Fruit fly (Drosophila melanogaster) whole organism, embryonic: ENCODE results near the gene CG17839.

Experiments used
- Aef1 ChIP-seq: fragments of 200-800 bp; sonication (Bioruptor generic); IDR thresholded peaks from 3 replicates; pipeline ENCODE4 v1.3.6; 2022; ENCODE audit warnings: missing biosample characterization, missing genetic modification characterization
- CG1024 ChIP-seq: fragments of 200-800 bp; sonication (Bioruptor generic); IDR thresholded peaks from 2 replicates; pipeline ENCODE4 v1.3.6; 2022; ENCODE audit warnings: missing biosample characterization, missing genetic modification characterization
- CG10366 ChIP-seq: fragments of 200-800 bp; sonication (Bioruptor generic); IDR thresholded peaks from 2 replicates; pipeline ENCODE4 v1.3.6; 2022; ENCODE audit warnings: missing biosample characterization, missing genetic modification characterization
- CG10979 ChIP-seq: fragments of 200-800 bp; sonication (Bioruptor generic); optimal IDR thresholded peaks from 2 replicates; lab custom pipeline; 2018; ENCODE audit warnings: missing biosample characterization, mild to moderate bottlenecking, missing genetic modification characterization, moderate library complexity
- CG11247 ChIP-seq: fragments of 200-800 bp; sonication (Bioruptor generic); IDR thresholded peaks from 2 replicates; pipeline ENCODE4 v1.3.6; 2022; ENCODE audit warnings: missing biosample characterization, missing genetic modification characterization
- CG15696 ChIP-seq: fragments of 200-800 bp; sonication (Bioruptor generic); optimal IDR thresholded peaks from 2 replicates; lab custom pipeline; 2019; ENCODE audit warnings: missing biosample characterization, mild to moderate bottlenecking, missing genetic modification characterization, moderate library complexity
- CG17568 ChIP-seq: fragments of 200-800 bp; sonication (Bioruptor generic); optimal IDR thresholded peaks from 2 replicates; lab custom pipeline; 2018; ENCODE audit warnings: missing biosample characterization, mild to moderate bottlenecking, missing genetic modification characterization, moderate library complexity
- CG17912 ChIP-seq: fragments of 200-800 bp; sonication (Bioruptor generic); optimal IDR thresholded peaks from 2 replicates; lab custom pipeline; 2018; ENCODE audit warnings: missing biosample characterization, mild to moderate bottlenecking, missing genetic modification characterization
- CG18599 ChIP-seq: fragments of 200-800 bp; sonication (Bioruptor generic); optimal IDR thresholded peaks from 3 replicates; lab custom pipeline; 2017; ENCODE audit warnings: missing biosample characterization, missing genetic modification characterization, mild to moderate bottlenecking, moderate library complexity, missing genetic modification reagents
- CG32532 ChIP-seq: fragments of 200-800 bp; sonication (Bioruptor generic); IDR thresholded peaks from 2 replicates; pipeline ENCODE4 v1.3.6; 2022; ENCODE audit warnings: missing biosample characterization, missing genetic modification characterization
- CG32767 ChIP-seq: fragments of 200-800 bp; sonication (Bioruptor generic); IDR thresholded peaks from 2 replicates; pipeline ENCODE4 v1.3.6; 2022; ENCODE audit warnings: missing biosample characterization, missing genetic modification characterization
- CG32772 ChIP-seq: fragments of 200-800 bp; sonication (Bioruptor generic); IDR thresholded peaks from 2 replicates; pipeline ENCODE4 v1.3.6; 2022; ENCODE audit warnings: missing biosample characterization, missing genetic modification characterization
- CG33557 ChIP-seq: fragments of 200-800 bp; sonication (Bioruptor generic); optimal IDR thresholded peaks from 2 replicates; lab custom pipeline; 2019; ENCODE audit warnings: missing biosample characterization, mild to moderate bottlenecking, missing genetic modification characterization, moderate library complexity
- CG4424 ChIP-seq: fragments of 200-800 bp; sonication (Bioruptor generic); optimal IDR thresholded peaks from 3 replicates; lab custom pipeline; 2016; ENCODE audit warnings: missing biosample characterization, missing genetic modification characterization
- CG7271 ChIP-seq: fragments of 200-800 bp; sonication (Bioruptor generic); optimal IDR thresholded peaks from 2 replicates; lab custom pipeline; 2018; ENCODE audit warnings: missing biosample characterization, mild to moderate bottlenecking, missing genetic modification characterization, moderate library complexity
- CG7556 ChIP-seq: fragments of 200-800 bp; sonication (Bioruptor generic); optimal IDR thresholded peaks from 2 replicates; lab custom pipeline; 2017; ENCODE audit warnings: missing biosample characterization, mild to moderate bottlenecking, missing genetic modification characterization
- CG9437 ChIP-seq: fragments of 200-800 bp; sonication (Bioruptor generic); optimal IDR thresholded peaks from 2 replicates; lab custom pipeline; 2018; ENCODE audit warnings: missing biosample characterization, mild to moderate bottlenecking, missing genetic modification characterization
- Dfd ChIP-seq, 2 experiments: fragments of >200 bp; optimal IDR thresholded peaks; 2 replicates each; lab custom pipeline; 2017; ENCODE audit warnings: missing biosample characterization in 2 of 2, missing genetic modification characterization in 2 of 2
- Ets65A ChIP-seq: fragments of 200-800 bp; sonication (Bioruptor generic); peaks from one replicate; lab custom pipeline; 2016; ENCODE audit warnings: missing biosample characterization, missing genetic modification characterization
- H2.0 ChIP-seq: fragments of 200-800 bp; sonication (Bioruptor generic); IDR thresholded peaks from 2 replicates; pipeline ENCODE4 v1.3.6; 2022; ENCODE audit warnings: missing biosample characterization, missing genetic modification characterization
- HLH4C ChIP-seq: fragments of 200-800 bp; sonication (Bioruptor generic); IDR thresholded peaks from 3 replicates; pipeline ENCODE4 v1.3.6; 2022; ENCODE audit warnings: missing biosample characterization, missing genetic modification characterization; ENCODE audit not compliant: partially characterized antibody
- Hmr ChIP-seq: fragments of 200-800 bp; sonication (Bioruptor generic); optimal IDR thresholded peaks from 3 replicates; lab custom pipeline; 2017; ENCODE audit warnings: mild to moderate bottlenecking, missing biosample characterization, missing genetic modification reagents, missing genetic modification characterization
- Hsf ChIP-seq: fragments of 200-800 bp; sonication (Bioruptor generic); optimal IDR thresholded peaks from 3 replicates; lab custom pipeline; 2016; ENCODE audit warnings: missing biosample characterization, missing genetic modification characterization
- Lpt ChIP-seq: fragments of >200 bp; optimal IDR thresholded peaks from 2 replicates; lab custom pipeline; 2018; ENCODE audit warnings: missing biosample characterization, missing genetic modification characterization
- MTF-1 ChIP-seq: fragments of 200-800 bp; sonication (Bioruptor generic); optimal IDR thresholded peaks from 2 replicates; lab custom pipeline; 2018; ENCODE audit warnings: missing biosample characterization, mild to moderate bottlenecking, missing genetic modification characterization, borderline replicate concordance
- NC2α ChIP-seq: fragments of 200-800 bp; sonication (Bioruptor generic); optimal IDR thresholded peaks from 2 replicates; lab custom pipeline; 2016; ENCODE audit warnings: missing biosample characterization, missing genetic modification characterization
- Nf-YA ChIP-seq: fragments of 200-800 bp; sonication (Bioruptor generic); IDR thresholded peaks from 2 replicates; pipeline ENCODE4 v1.3.6; 2022; ENCODE audit warnings: missing biosample characterization, missing genetic modification characterization
- Oaz ChIP-seq: fragments of 200-800 bp; sonication (Bioruptor generic); IDR thresholded peaks from 2 replicates; pipeline ENCODE4 v1.3.6; 2022; ENCODE audit warnings: missing biosample characterization, missing genetic modification characterization
- Rfx ChIP-seq: fragments of 200-800 bp; sonication (Bioruptor generic); IDR thresholded peaks from 2 replicates; pipeline ENCODE4 v1.3.6; 2022; ENCODE audit warnings: missing biosample characterization, missing genetic modification characterization
- Sox100B ChIP-seq: fragments of 200-800 bp; sonication (Bioruptor generic); optimal IDR thresholded peaks from 3 replicates; lab custom pipeline; 2018; ENCODE audit warnings: missing biosample characterization, mild to moderate bottlenecking, missing genetic modification characterization
- bbx ChIP-seq: fragments of 200-800 bp; sonication (Bioruptor generic); IDR thresholded peaks from 2 replicates; pipeline ENCODE4 v1.3.6; 2022; ENCODE audit warnings: missing biosample characterization, missing genetic modification characterization; ENCODE audit not compliant: partially characterized antibody
- cwo ChIP-seq: fragments of 200-800 bp; sonication (Bioruptor generic); optimal IDR thresholded peaks from 3 replicates; lab custom pipeline; 2017; ENCODE audit warnings: missing biosample characterization, missing genetic modification characterization, mild to moderate bottlenecking, moderate library complexity, missing genetic modification reagents
- da ChIP-seq: fragments of 200-800 bp; sonication (Bioruptor generic); optimal IDR thresholded peaks from 2 replicates; lab custom pipeline; 2016; ENCODE audit warnings: missing biosample characterization, missing genetic modification characterization
- disco-r ChIP-seq: fragments of 200-800 bp; sonication (Bioruptor generic); optimal IDR thresholded peaks from 2 replicates; lab custom pipeline; 2016; ENCODE audit warnings: missing biosample characterization, missing genetic modification characterization
- ewg ChIP-seq: fragments of 200-800 bp; sonication (Bioruptor generic); optimal IDR thresholded peaks from 3 replicates; lab custom pipeline; 2017; ENCODE audit warnings: mild to moderate bottlenecking, missing biosample characterization, missing genetic modification reagents, missing genetic modification characterization
- exex ChIP-seq: fragments of 200-800 bp; sonication (Bioruptor generic); optimal IDR thresholded peaks from 4 replicates; lab custom pipeline; 2018; ENCODE audit warnings: missing biosample characterization, mild to moderate bottlenecking, missing genetic modification characterization, moderate library complexity
- fd3F ChIP-seq: fragments of 200-800 bp; sonication (Bioruptor generic); optimal IDR thresholded peaks from 2 replicates; lab custom pipeline; 2018; ENCODE audit warnings: missing biosample characterization, mild to moderate bottlenecking, missing genetic modification characterization, moderate library complexity
- fd96Cb ChIP-seq: fragments of 200-800 bp; sonication (Bioruptor generic); optimal IDR thresholded peaks from 2 replicates; lab custom pipeline; 2018; ENCODE audit warnings: missing biosample characterization, mild to moderate bottlenecking, missing genetic modification characterization, moderate library complexity
- gem ChIP-seq: fragments of 200-800 bp; sonication (Bioruptor generic); optimal IDR thresholded peaks from 2 replicates; lab custom pipeline; 2019; ENCODE audit warnings: missing biosample characterization, mild to moderate bottlenecking, missing genetic modification characterization, moderate library complexity
- org-1 ChIP-seq: fragments of 200-800 bp; sonication (Bioruptor generic); optimal IDR thresholded peaks from 2 replicates; lab custom pipeline; 2017; ENCODE audit warnings: missing biosample characterization, missing genetic modification characterization
- pb ChIP-seq: fragments of 200-800 bp; sonication (Bioruptor generic); optimal IDR thresholded peaks from 3 replicates; lab custom pipeline; 2016; ENCODE audit warnings: missing biosample characterization, missing genetic modification characterization
- phol ChIP-seq: fragments of 200-800 bp; sonication (Bioruptor generic); optimal IDR thresholded peaks from 3 replicates; lab custom pipeline; 2018; ENCODE audit warnings: missing biosample characterization, mild to moderate bottlenecking, missing genetic modification characterization, moderate library complexity
- seq ChIP-seq: fragments of 200-800 bp; sonication (Bioruptor generic); IDR thresholded peaks from 2 replicates; pipeline ENCODE4 v1.3.6; 2022; ENCODE audit warnings: missing biosample characterization, missing genetic modification characterization
- slbo ChIP-seq: fragments of 200-800 bp; sonication (Bioruptor generic); IDR thresholded peaks from 2 replicates; pipeline ENCODE4 v1.3.6; 2022; ENCODE audit warnings: missing biosample characterization, missing genetic modification characterization
- trem ChIP-seq: fragments of 200-800 bp; optimal IDR thresholded peaks from 3 replicates; lab custom pipeline; 2019; ENCODE audit warnings: missing biosample characterization, mild to moderate bottlenecking, missing genetic modification characterization, moderate library complexity
- ttk ChIP-seq: fragments of 200-800 bp; sonication (Bioruptor generic); IDR thresholded peaks from 2 replicates; pipeline ENCODE4 v2.1.2; 2022; ENCODE audit warnings: missing biosample characterization, missing genetic modification characterization
- twi ChIP-seq: fragments of 200-800 bp; optimal IDR thresholded peaks from 2 replicates; lab custom pipeline; 2019; ENCODE audit warnings: missing biosample characterization, mild to moderate bottlenecking, missing genetic modification characterization, moderate library complexity
- usp ChIP-seq: fragments of >200 bp; optimal IDR thresholded peaks from 2 replicates; lab custom pipeline; 2017; ENCODE audit warnings: missing biosample characterization, missing genetic modification characterization

The CG17839 gene

DNA sequence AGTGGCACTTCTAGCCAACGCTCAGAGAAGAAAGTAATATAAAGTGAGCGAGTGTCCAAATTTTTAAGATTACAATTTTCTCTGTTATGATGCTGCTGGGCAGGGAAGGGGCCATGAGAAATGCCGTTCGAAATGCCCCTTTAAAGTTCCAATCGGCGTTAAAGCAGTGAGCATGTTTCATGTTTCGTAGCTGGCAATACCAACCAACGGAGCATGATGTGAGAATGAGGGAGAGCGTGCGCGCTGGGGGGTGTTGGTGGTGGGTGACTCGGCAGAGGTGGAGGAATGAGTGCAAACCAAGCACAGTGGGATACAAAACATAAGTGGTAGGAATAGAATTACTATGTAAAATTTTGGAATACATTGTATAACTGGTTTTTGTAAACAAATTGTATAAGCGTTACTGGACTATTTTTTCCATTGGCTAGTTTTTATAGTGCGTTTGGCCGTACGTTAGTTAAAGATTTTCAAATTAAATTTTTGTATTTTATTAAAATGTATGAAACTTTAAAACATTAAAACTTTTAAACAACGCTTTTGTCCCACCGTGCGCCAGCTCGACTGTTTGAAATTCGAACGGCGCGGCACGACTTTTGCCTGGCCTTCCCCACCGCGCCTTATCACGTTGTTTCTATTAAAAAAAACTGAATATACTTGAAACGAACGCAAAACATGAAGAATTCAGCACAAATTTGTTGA, 45.7 kb upstream of the CG17839 start (continued):
- peak; percentile 100 for TF ChIP-seq org-1 (GFP tag; lab: Kevin White, UChicago)
- peak; percentile 99 for TF ChIP-seq H2.0 (GFP tag; lab: Robert Waterston, UW)
- peak; percentile 25; the same call in 1 of the 2 replicates for TF ChIP-seq bbx
- peak; percentile 100 for TF ChIP-seq slbo (GFP tag; lab: Robert Waterston, UW)
- no peak for TF ChIP-seq Lpt (GFP tag; lab: Kevin White, UChicago)
- no peak for TF ChIP-seq usp
- peak; percentile 99 for TF ChIP-seq CG17568 (GFP tag; lab: Kevin White, UChicago)
- peak; percentile 100 for TF ChIP-seq Sox100B (GFP tag; lab: Kevin White, UChicago)
- TF ChIP-seq phol (tag; lab: Kevin White, UChicago): peak; percentile 100
- TF ChIP-seq trem (tag; lab: Kevin White, UChicago): peak; percentile 98
- peak; percentile 100 for TF ChIP-seq fd3F (GFP tag; lab: Kevin White, UChicago)
- TF ChIP-seq CG15696 (tag; lab: Kevin White, UChicago): peak; percentile 100
- peak; percentile 98 for TF ChIP-seq CG17912 (GFP tag; lab: Kevin White, UChicago)
- peak; percentile 100 for TF ChIP-seq CG10979 (tag; lab: Kevin White, UChicago)
- TF ChIP-seq exex (tag; lab: Kevin White, UChicago): peak; percentile 99
- peak; percentile 99 for TF ChIP-seq disco-r (GFP tag; lab: Kevin White, UChicago)
- peak; percentile 99 for TF ChIP-seq Oaz
- peak; percentile 100 for TF ChIP-seq Hmr
- no peak for TF ChIP-seq HLH4C (GFP tag; lab: Robert Waterston, UW)
- TF ChIP-seq CG4424 (GFP tag; lab: Kevin White, UChicago): peak; percentile 100
- TF ChIP-seq CG1024 (GFP tag; lab: Robert Waterston, UW): peak; percentile 92
- TF ChIP-seq Rfx: peak; percentile 100
- TF ChIP-seq MTF-1 (GFP tag; lab: Kevin White, UChicago): peak; percentile 98
- TF ChIP-seq twi (tag; lab: Kevin White, UChicago): peak; percentile 99
- TF ChIP-seq, all 482 proteins: peak for 463

dm6 chr3L:14759984-14760626, 44.8 kb upstream of the CG17839 start:
- peak; percentile 29 for TF ChIP-seq ewg
- 0 out of 3 replicates have a peak, but pooled peaks have one; percentile 34 for TF ChIP-seq Aef1
- peak; percentile 66 for TF ChIP-seq CG18599 (GFP tag; lab: Kevin White, UChicago)
- peak; percentile 22 for TF ChIP-seq CG15696 (tag; lab: Kevin White, UChicago)
- peak; percentile 44; the same call in 1 of the 2 replicates for TF ChIP-seq ttk (GFP tag; lab: Robert Waterston, UW)
- peak; percentile 96 for TF ChIP-seq Ets65A (GFP tag; lab: Kevin White, UChicago)
- peak; percentile 75 for TF ChIP-seq Hsf
- no peak for TF ChIP-seq CG33557 (GFP tag; lab: Kevin White, UChicago)
- peak; percentile 44 for TF ChIP-seq CG9437 (GFP tag; lab: Kevin White, UChicago)
- no peak for TF ChIP-seq CG32767 (GFP tag; lab: Robert Waterston, UW)
- TF ChIP-seq CG32532: peak; percentile 66; the same call in 1 of the 2 replicates
- peak; percentile 47 for TF ChIP-seq CG7556 (GFP tag; lab: Kevin White, UChicago)
- TF ChIP-seq cwo: peak; percentile 36
- TF ChIP-seq da (GFP tag; lab: Kevin White, UChicago): no peak
- no peak for TF ChIP-seq NC2α (GFP tag; lab: Kevin White, UChicago)
- TF ChIP-seq CG11247 (GFP tag; lab: Robert Waterston, UW): no peak
- peak; percentile 88 for TF ChIP-seq gem (tag; lab: Kevin White, UChicago)
- TF ChIP-seq Nf-YA (GFP tag; lab: Robert Waterston, UW): no peak
- TF ChIP-seq seq (GFP tag; lab: Robert Waterston, UW): no peak
- TF ChIP-seq CG10366 (GFP tag; lab: Robert Waterston, UW): peak; percentile 69
- peak; percentile 71 for TF ChIP-seq fd96Cb (tag; lab: Kevin White, UChicago)
- TF ChIP-seq CG32772 (GFP tag; lab: Robert Waterston, UW): peak; percentile 62
- no peak for TF ChIP-seq pb
- TF ChIP-seq Dfd (GFP tag; optimal IDR thresholded peaks at IDR 0.05; lab: Kevin White, UChicago): no peak
- peak; percentile 52 for TF ChIP-seq CG17568 (GFP tag; lab: Kevin White, UChicago)
- TF ChIP-seq CG7271 (tag; lab: Kevin White, UChicago): peak; percentile 21
